Fruit fly (Drosophila melanogaster): ENCODE data around the gene CG14417.

DNA sequence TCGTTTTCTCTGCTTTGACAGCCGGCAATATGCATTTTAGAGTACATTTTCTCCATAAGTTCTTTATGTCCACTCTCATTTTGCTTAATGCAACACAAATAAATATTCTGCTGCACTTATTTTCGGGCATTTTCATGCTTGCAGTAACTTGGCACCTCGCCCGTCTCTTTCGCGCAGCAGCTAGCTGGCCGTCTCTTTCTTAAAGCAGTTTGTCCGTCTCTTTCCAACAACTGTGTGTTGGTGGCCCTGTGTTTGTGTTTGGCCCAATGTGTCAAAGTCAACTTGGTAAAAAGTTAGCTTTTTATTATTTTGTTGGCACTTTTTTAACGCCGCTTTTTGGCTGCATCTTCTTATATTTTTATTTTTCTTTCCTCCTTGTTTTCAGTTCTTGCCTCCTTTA lies 737 bp upstream of the CG14417 start:
- TF ChIP-seq gl (tag; optimal IDR thresholded peaks at IDR 0.05): no peak
- no peak for TF ChIP-seq CG32121 (GFP tag; IDR thresholded peaks at IDR 0.05)
- no peak for TF ChIP-seq CG9948 (tag; optimal IDR thresholded peaks at IDR 0.05)
- TF ChIP-seq fd96Ca (GFP tag; IDR thresholded peaks at IDR 0.05): no peak
- TF ChIP-seq Pif1A (GFP tag; optimal IDR thresholded peaks at IDR 0.05): no peak

Data from whole organism, pupa.